Fruit fly (Drosophila melanogaster) whole organism, prepupa: ENCODE data around the gene CG14106.

Experiments used
- Blimp-1 ChIP-seq: fragments of 200-800 bp; sonication (Bioruptor generic); optimal IDR thresholded peaks from 3 replicates; lab custom pipeline; 2017; ENCODE audit warnings: missing biosample characterization, missing genetic modification characterization, mild to moderate bottlenecking, moderate library complexity, missing genetic modification reagents
- CG10631 ChIP-seq: fragments of 200-800 bp; sonication (Bioruptor generic); optimal IDR thresholded peaks from 2 replicates; lab custom pipeline; 2016; ENCODE audit warnings: missing biosample characterization, missing genetic modification characterization
- CG10669 ChIP-seq: fragments of 200-800 bp; sonication (Bioruptor generic); optimal IDR thresholded peaks from 3 replicates; lab custom pipeline; 2018; ENCODE audit warnings: missing biosample characterization, mild to moderate bottlenecking, missing genetic modification characterization, moderate library complexity
- CG11294 ChIP-seq: fragments of 200-800 bp; sonication (Bioruptor generic); IDR thresholded peaks from 2 replicates; pipeline ENCODE4 v1.3.6; 2022; ENCODE audit warnings: missing biosample characterization, missing genetic modification characterization
- CG11762 ChIP-seq: fragments of 200-800 bp; sonication (Bioruptor generic); optimal IDR thresholded peaks from 3 replicates; lab custom pipeline; 2016; ENCODE audit warnings: missing biosample characterization, missing genetic modification characterization; ENCODE audit not compliant: insufficient read depth
- CG11902 ChIP-seq: fragments of 200-800 bp; sonication (Bioruptor generic); optimal IDR thresholded peaks from 3 replicates; lab custom pipeline; 2016; ENCODE audit warnings: missing biosample characterization, missing genetic modification characterization
- CG15336 ChIP-seq: fragments of 200-800 bp; sonication (Bioruptor generic); IDR thresholded peaks from 2 replicates; pipeline ENCODE4 v1.3.6; 2022; ENCODE audit warnings: missing biosample characterization, missing genetic modification characterization
- CG1621 ChIP-seq: fragments of 200-800 bp; sonication (Bioruptor generic); optimal IDR thresholded peaks from 3 replicates; lab custom pipeline; 2018; ENCODE audit warnings: missing biosample characterization, mild to moderate bottlenecking, missing genetic modification characterization
- CG16779 ChIP-seq: fragments of 200-800 bp; sonication (Bioruptor generic); optimal IDR thresholded peaks from 3 replicates; lab custom pipeline; 2017; ENCODE audit warnings: missing biosample characterization, mild to moderate bottlenecking, missing genetic modification characterization
- CG3032 ChIP-seq: fragments of 200-800 bp; optimal IDR thresholded peaks from 2 replicates; lab custom pipeline; 2019; ENCODE audit warnings: missing biosample characterization, mild to moderate bottlenecking, missing genetic modification characterization, moderate library complexity
- CG32006 ChIP-seq: fragments of 200-800 bp; sonication (Bioruptor generic); optimal IDR thresholded peaks from 3 replicates; lab custom pipeline; 2017; ENCODE audit warnings: missing biosample characterization, mild to moderate bottlenecking, missing genetic modification characterization
- CG34406 ChIP-seq: fragments of 200-800 bp; sonication (Bioruptor generic); optimal IDR thresholded peaks from 3 replicates; lab custom pipeline; 2016; ENCODE audit warnings: missing biosample characterization, missing genetic modification characterization
- CG3919 ChIP-seq: fragments of 200-800 bp; sonication (Bioruptor generic); optimal IDR thresholded peaks from 3 replicates; lab custom pipeline; 2016; ENCODE audit warnings: missing biosample characterization, missing genetic modification characterization
- CG4318 ChIP-seq: fragments of 200-800 bp; sonication (Bioruptor generic); optimal IDR thresholded peaks from 3 replicates; lab custom pipeline; 2017; ENCODE audit warnings: missing biosample characterization, mild to moderate bottlenecking, missing genetic modification characterization
- CG6163 ChIP-seq: fragments of 200-800 bp; sonication (Bioruptor generic); IDR thresholded peaks from 3 replicates; pipeline ENCODE4 v1.3.6; 2022; ENCODE audit warnings: missing biosample characterization, missing genetic modification characterization
- CG6276 ChIP-seq: fragments of 200-800 bp; sonication (Bioruptor generic); optimal IDR thresholded peaks from 2 replicates; lab custom pipeline; 2017; ENCODE audit warnings: missing biosample characterization, mild to moderate bottlenecking, missing genetic modification characterization
- CG6808 ChIP-seq: fragments of 200-800 bp; sonication (Bioruptor generic); optimal IDR thresholded peaks from 3 replicates; lab custom pipeline; 2017; ENCODE audit warnings: missing biosample characterization, missing genetic modification characterization, mild to moderate bottlenecking, moderate library complexity, missing genetic modification reagents
- CG6854 ChIP-seq: fragments of 200-800 bp; sonication (Bioruptor generic); optimal IDR thresholded peaks from 2 replicates; lab custom pipeline; 2017; ENCODE audit warnings: missing biosample characterization, mild to moderate bottlenecking, missing genetic modification characterization
- CG7368 ChIP-seq: fragments of 200-800 bp; sonication (Bioruptor generic); optimal IDR thresholded peaks from 3 replicates; lab custom pipeline; 2016; ENCODE audit warnings: missing biosample characterization, missing genetic modification characterization
- CG8119 ChIP-seq: fragments of 200-800 bp; sonication (Bioruptor generic); IDR thresholded peaks from 3 replicates; pipeline ENCODE4 v1.3.6; 2022; ENCODE audit warnings: missing biosample characterization, missing genetic modification characterization
- CG8319 ChIP-seq: fragments of 200-800 bp; sonication (Bioruptor generic); optimal IDR thresholded peaks from 3 replicates; lab custom pipeline; 2016; ENCODE audit warnings: missing biosample characterization, missing genetic modification characterization
- CG8632 ChIP-seq: fragments of 200-800 bp; sonication (Bioruptor generic); optimal IDR thresholded peaks from 3 replicates; lab custom pipeline; 2016; ENCODE audit warnings: missing biosample characterization, missing genetic modification characterization
- CG9139 ChIP-seq: fragments of 200-800 bp; sonication (Bioruptor generic); optimal IDR thresholded peaks from 3 replicates; lab custom pipeline; 2017; ENCODE audit warnings: missing biosample characterization, mild to moderate bottlenecking, missing genetic modification characterization
- Eip75B ChIP-seq: fragments of 200-800 bp; sonication (Bioruptor generic); optimal IDR thresholded peaks from 3 replicates; lab custom pipeline; 2016; ENCODE audit warnings: missing biosample characterization, missing genetic modification characterization
- Eip78C ChIP-seq: fragments of 200-800 bp; sonication (Bioruptor generic); peaks from one replicate; lab custom pipeline; 2016; ENCODE audit warnings: missing biosample characterization, missing genetic modification characterization
- Eip93F ChIP-seq: fragments of 200-800 bp; sonication (Bioruptor generic); optimal IDR thresholded peaks from 2 replicates; lab custom pipeline; 2016; ENCODE audit warnings: missing biosample characterization, mild to moderate bottlenecking, missing genetic modification characterization
- Hr38 ChIP-seq: sonication (Bioruptor generic); optimal IDR thresholded peaks from 2 replicates; lab custom pipeline; 2016; ENCODE audit warnings: missing biosample characterization, missing genetic modification characterization
- Hr39 ChIP-seq: fragments of 200-800 bp; sonication (Bioruptor generic); optimal IDR thresholded peaks from 2 replicates; lab custom pipeline; 2016; ENCODE audit warnings: missing biosample characterization, missing genetic modification characterization
- Hr4 ChIP-seq: fragments of 200-800 bp; sonication (Bioruptor generic); optimal IDR thresholded peaks from 3 replicates; lab custom pipeline; 2016; ENCODE audit warnings: missing biosample characterization, missing genetic modification characterization
- Lpt ChIP-seq: fragments of 200-800 bp; sonication (Bioruptor generic); optimal IDR thresholded peaks from 3 replicates; lab custom pipeline; 2016; ENCODE audit warnings: missing biosample characterization, missing genetic modification characterization
- Met ChIP-seq: fragments of 200-800 bp; sonication (Bioruptor generic); optimal IDR thresholded peaks from 3 replicates; lab custom pipeline; 2016; ENCODE audit warnings: missing biosample characterization, missing genetic modification characterization
- OdsH ChIP-seq: fragments of 200-800 bp; sonication (Bioruptor generic); optimal IDR thresholded peaks from 3 replicates; lab custom pipeline; 2016; ENCODE audit warnings: missing biosample characterization, missing genetic modification characterization
- Sox102F ChIP-seq: fragments of 200-800 bp; sonication (Bioruptor generic); optimal IDR thresholded peaks from 2 replicates; lab custom pipeline; 2016; ENCODE audit warnings: missing biosample characterization, mild to moderate bottlenecking, missing genetic modification characterization
- Sox15 ChIP-seq: fragments of 200-800 bp; sonication (Bioruptor generic); optimal IDR thresholded peaks from 3 replicates; lab custom pipeline; 2016; ENCODE audit warnings: missing biosample characterization, missing genetic modification characterization
- cyc ChIP-seq: fragments of 200-800 bp; sonication (Bioruptor generic); optimal IDR thresholded peaks from 3 replicates; lab custom pipeline; 2016; ENCODE audit warnings: missing biosample characterization, missing genetic modification characterization
- dac ChIP-seq: fragments of 200-800 bp; sonication (Bioruptor generic); optimal IDR thresholded peaks from 2 replicates; lab custom pipeline; 2017; ENCODE audit warnings: missing biosample characterization, mild to moderate bottlenecking, missing genetic modification characterization
- dsx ChIP-seq: fragments of 200-800 bp; optimal IDR thresholded peaks from 3 replicates; lab custom pipeline; 2019; ENCODE audit warnings: missing biosample characterization, mild to moderate bottlenecking, missing genetic modification characterization, moderate library complexity; ENCODE audit not compliant: poor library complexity, severe bottlenecking
- esn ChIP-seq: fragments of 200-800 bp; sonication (Bioruptor generic); optimal IDR thresholded peaks from 2 replicates; lab custom pipeline; 2016; ENCODE audit warnings: missing biosample characterization, mild to moderate bottlenecking, missing genetic modification characterization, moderate library complexity
- fd59A ChIP-seq: fragments of 200-800 bp; sonication (Bioruptor generic); optimal IDR thresholded peaks from 2 replicates; lab custom pipeline; 2017; ENCODE audit warnings: missing biosample characterization, mild to moderate bottlenecking, missing genetic modification characterization, missing genetic modification reagents
- fd85E ChIP-seq: fragments of 200-800 bp; sonication (Bioruptor generic); optimal IDR thresholded peaks from 3 replicates; lab custom pipeline; 2016; ENCODE audit warnings: missing biosample characterization, missing genetic modification characterization
- fkh ChIP-seq: fragments of 200-800 bp; sonication (Bioruptor generic); optimal IDR thresholded peaks from 3 replicates; lab custom pipeline; 2017; ENCODE audit warnings: missing biosample characterization, mild to moderate bottlenecking, missing genetic modification characterization, moderate library complexity
- net ChIP-seq: fragments of 200-800 bp; sonication (Bioruptor generic); optimal IDR thresholded peaks from 3 replicates; lab custom pipeline; 2016; ENCODE audit warnings: missing biosample characterization, missing genetic modification characterization
- pdm3 ChIP-seq: fragments of 200-800 bp; sonication (Bioruptor generic); optimal IDR thresholded peaks from 3 replicates; lab custom pipeline; 2016; ENCODE audit warnings: missing biosample characterization, missing genetic modification characterization
- svp ChIP-seq: fragments of 200-800 bp; sonication (Bioruptor generic); peaks from one replicate; lab custom pipeline; 2016; ENCODE audit warnings: missing biosample characterization, missing genetic modification characterization
- topi ChIP-seq: fragments of 200-800 bp; sonication (Bioruptor generic); optimal IDR thresholded peaks from 3 replicates; lab custom pipeline; 2016; ENCODE audit warnings: missing biosample characterization, missing genetic modification characterization
- vri ChIP-seq: fragments of 200-800 bp; sonication (Bioruptor generic); optimal IDR thresholded peaks from 3 replicates; lab custom pipeline; 2016; ENCODE audit warnings: missing biosample characterization, mild to moderate bottlenecking, missing genetic modification characterization

Gene CG14106

dm6 chr3L:13409809-13410521 is 15.5 kb downstream of the CG14106 start (continued):
- TF ChIP-seq CG1621 (tag; lab: Kevin White, UChicago) (no peak), Eip75B (GFP tag; lab: Kevin White, UChicago) (peak; percentile 49), CG11902 (peak; percentile 34), Eip78C (GFP tag; lab: Kevin White, UChicago) (peak; percentile 87), Hr39 (GFP tag; lab: Kevin White, UChicago) (peak; percentile 50), CG15336 (GFP tag; lab: Robert Waterston, UW) (no peak), CG8319 (no peak), topi (GFP tag; lab: Kevin White, UChicago) (peak; percentile 67), CG11294 (GFP tag; lab: Robert Waterston, UW) (no peak), CG3032 (peak; percentile 43), fkh (GFP tag; lab: Kevin White, UChicago) (no peak), Hr4 (GFP tag; lab: Kevin White, UChicago) (no peak), vri (GFP tag; lab: Kevin White, UChicago) (no peak), Met (GFP tag; lab: Kevin White, UChicago) (peak; percentile 62), pdm3 (GFP tag; lab: Kevin White, UChicago) (peak; percentile 43), fd59A (GFP tag; lab: Kevin White, UChicago) (peak; percentile 22), CG8632 (GFP tag; lab: Kevin White, UChicago) (peak; percentile 29), svp (GFP tag; lab: Kevin White, UChicago) (peak; percentile 75), CG16779 (no peak), CG7368 (GFP tag; lab: Kevin White, UChicago) (no peak), CG32006 (no peak), Lpt (GFP tag; lab: Kevin White, UChicago) (no peak), OdsH (peak; percentile 32), CG10669 (GFP tag; lab: Kevin White, UChicago) (peak; percentile 25), CG4318 (GFP tag; lab: Kevin White, UChicago) (no peak), CG10631 (GFP tag; lab: Kevin White, UChicago) (peak; percentile 18), fd85E (GFP tag; lab: Kevin White, UChicago) (no peak)

- TF ChIP-seq dac (GFP tag; lab: Kevin White, UChicago) (no peak), esn (peak; percentile 73), Blimp-1 (GFP tag; lab: Kevin White, UChicago) (no peak), fd59A (GFP tag; lab: Kevin White, UChicago) (peak; percentile 41), topi (GFP tag; lab: Kevin White, UChicago) (peak; percentile 36), CG6808 (GFP tag; lab: Kevin White, UChicago) (peak; percentile 62), CG9139 (peak; percentile 3), CG7368 (GFP tag; lab: Kevin White, UChicago) (no peak), Sox102F (GFP tag; lab: Kevin White, UChicago) (peak; percentile 21), CG8632 (GFP tag; lab: Kevin White, UChicago) (peak; percentile 48), Hr38 (GFP tag; lab: Kevin White, UChicago) (no peak), fd85E (GFP tag; lab: Kevin White, UChicago) (no peak), CG11762 (GFP tag; lab: Kevin White, UChicago) (peak; percentile 25), Met (GFP tag; lab: Kevin White, UChicago) (peak; percentile 50), CG4318 (GFP tag; lab: Kevin White, UChicago) (no peak), CG10631 (GFP tag; lab: Kevin White, UChicago) (peak; percentile 56), CG34406 (peak; percentile 54), CG8119 (no peak), fkh (GFP tag; lab: Kevin White, UChicago) (no peak), Hr4 (GFP tag; lab: Kevin White, UChicago) (peak; percentile 34), CG6854 (GFP tag; lab: Kevin White, UChicago) (no peak), Eip93F (GFP tag; lab: Kevin White, UChicago) (no peak), CG32006 (peak; percentile 49), CG3919 (GFP tag; lab: Kevin White, UChicago) (peak; percentile 68), net (GFP tag; lab: Kevin White, UChicago) (peak; percentile 58), CG11902 (peak; percentile 17), CG6276 (no peak), CG10669 (GFP tag; lab: Kevin White, UChicago) (peak; percentile 57), Eip75B (GFP tag; lab: Kevin White, UChicago) (peak; percentile 54), Sox15 (GFP tag; lab: Kevin White, UChicago) (peak; percentile 42), CG8319 (peak; percentile 36), cyc (GFP tag; lab: Kevin White, UChicago) (peak; percentile 34), CG11294 (GFP tag; lab: Robert Waterston, UW) (no peak), pdm3 (GFP tag; lab: Kevin White, UChicago) (peak; percentile 52), dsx (GFP tag; lab: Kevin White, UChicago) (peak; percentile 22), CG6163 (GFP tag; lab: Robert Waterston, UW) (0 out of 3 replicates have a peak, but pooled peaks have one; percentile 43)
Observed at dm6 chr3L:13406873-13407272, 18.6 kb downstream of the CG14106 start.
